Worm (Caenorhabditis elegans) whole organism, midembryonic: ENCODE measurements around the gene F37A8.2.

Experiments used
- T22C8.4 ChIP-seq: fragments of 200-800 bp; sonication (Bioruptor generic); IDR thresholded peaks from 2 replicates; pipeline ENCODE4 v1.3.6; 2022; ENCODE audit warnings: missing genetic modification characterization, missing compliant biosample characterization
- cog-1 ChIP-seq: sonication (generic microtip); optimal IDR thresholded peaks from 2 replicates; lab custom pipeline; 2016; ENCODE audit warnings: missing genetic modification characterization, missing compliant biosample characterization
- flt-1 ChIP-seq: fragments of 200-800 bp; sonication (Bioruptor generic); IDR thresholded peaks from 2 replicates; pipeline ENCODE4 v1.3.6; 2022; ENCODE audit warnings: missing genetic modification characterization, missing compliant biosample characterization
- med-1 ChIP-seq: sonication (generic microtip); optimal IDR thresholded peaks from 2 replicates; lab custom pipeline; 2017; ENCODE audit warnings: missing genetic modification characterization, mild to moderate bottlenecking, missing compliant biosample characterization, antibody characterized with exemption, missing genetic modification reagents; ENCODE audit not compliant: insufficient read depth
- ref-1 ChIP-seq: fragments of 200-800 bp; sonication (Bioruptor generic); conservative IDR thresholded peaks from 2 replicates; pipeline ENCODE4 v1.3.6; 2022; ENCODE audit warnings: missing genetic modification reagents, missing genetic modification characterization, missing compliant biosample characterization
- ztf-23 ChIP-seq: fragments of 200-800 bp; sonication (Bioruptor generic); IDR thresholded peaks from 2 replicates; pipeline ENCODE4 v1.3.6; 2022; ENCODE audit warnings: missing genetic modification reagents, missing genetic modification characterization, missing compliant biosample characterization
- ztf-29 ChIP-seq: fragments of 200-800 bp; sonication (Bioruptor generic); IDR thresholded peaks from 2 replicates; pipeline ENCODE4 v1.3.6; 2022; ENCODE audit warnings: missing genetic modification reagents, missing genetic modification characterization, missing compliant biosample characterization

ce11 chrIII:3898850-3899249, 32.5 kb downstream of the F37A8.2 start:
- TF ChIP-seq flt-1 (GFP tag; lab: Robert Waterston, UW) (no peak), med-1 (GFP tag; lab: Kevin White, UChicago) (no peak), T22C8.4 (GFP tag; lab: Robert Waterston, UW) (no peak), ref-1 (GFP tag; lab: Robert Waterston, UW) (no peak), ztf-23 (GFP tag; lab: Robert Waterston, UW) (no peak), ztf-29 (GFP tag; lab: Robert Waterston, UW) (no peak), cog-1 (tag; lab: Kevin White, UChicago) (no peak)
